Fruit fly (Drosophila melanogaster): ENCODE measurements around the gene Agpat3.

dm6 chr3L:16410234-16411119 lies 24.7 kb upstream of the Agpat3 start:
- TF ChIP-seq CG15710 (tag; optimal IDR thresholded peaks at IDR 0.05) (peak; percentile 85), gl (tag; optimal IDR thresholded peaks at IDR 0.05) (peak; percentile 75), CG34367 (tag; optimal IDR thresholded peaks at IDR 0.05) (peak; percentile 80), CG14655 (GFP tag; optimal IDR thresholded peaks at IDR 0.05) (peak; percentile 87), EcR (GFP tag; optimal IDR thresholded peaks at IDR 0.05) (peak; percentile 78), CG8159 (tag; optimal IDR thresholded peaks at IDR 0.05) (peak; percentile 83), rn (GFP tag; IDR thresholded peaks at IDR 0.05) (peak; percentile 45; the same call in 1 of the 2 replicates), CG12605 (GFP tag; IDR thresholded peaks at IDR 0.05) (0 out of 2 replicates have a peak, but pooled peaks have one; percentile 43), CG8301 (tag; optimal IDR thresholded peaks at IDR 0.05) (peak; percentile 81)
